Fruit fly (Drosophila melanogaster) whole organism, embryonic: Measurements from ENCODE around the gene CG7182.

Experiments used
- Asciz ChIP-seq: fragments of 200-800 bp; sonication (Bioruptor generic); optimal IDR thresholded peaks from 2 replicates; lab custom pipeline; 2017; ENCODE audit warnings: missing biosample characterization, mild to moderate bottlenecking, missing genetic modification characterization, missing genetic modification reagents
- Atf-2 ChIP-seq: fragments of 200-800 bp; sonication (Bioruptor generic); optimal IDR thresholded peaks from 2 replicates; lab custom pipeline; 2016; ENCODE audit warnings: missing biosample characterization, missing genetic modification characterization
- Blimp-1 ChIP-seq: fragments of 200-800 bp; sonication (Bioruptor generic); optimal IDR thresholded peaks from 3 replicates; lab custom pipeline; 2018; ENCODE audit warnings: missing biosample characterization, missing genetic modification characterization, mild to moderate bottlenecking, moderate library complexity, missing genetic modification reagents
- CG11085 ChIP-seq: fragments of 200-800 bp; sonication (Bioruptor generic); IDR thresholded peaks from 2 replicates; pipeline ENCODE4 v1.3.6; 2022; ENCODE audit warnings: missing biosample characterization, missing genetic modification characterization
- CG11456 ChIP-seq: fragments of 200-800 bp; sonication (Bioruptor generic); IDR thresholded peaks from 3 replicates; pipeline ENCODE4 v1.3.6; 2022; ENCODE audit warnings: missing biosample characterization, missing genetic modification characterization
- CG13894 ChIP-seq: fragments of 200-800 bp; sonication (Bioruptor generic); optimal IDR thresholded peaks from 3 replicates; lab custom pipeline; 2018; ENCODE audit warnings: missing biosample characterization, mild to moderate bottlenecking, missing genetic modification characterization, moderate library complexity
- CG14050 ChIP-seq: fragments of 200-800 bp; sonication (Bioruptor generic); IDR thresholded peaks from 3 replicates; pipeline ENCODE4 v1.3.6; 2022; ENCODE audit warnings: missing biosample characterization, missing genetic modification characterization
- CG17361 ChIP-seq: fragments of 200-800 bp; sonication (Bioruptor generic); IDR thresholded peaks from 3 replicates; pipeline ENCODE4 v1.3.6; 2022; ENCODE audit warnings: missing biosample characterization, missing genetic modification characterization
- CG18011 ChIP-seq: fragments of 200-800 bp; sonication (Bioruptor generic); optimal IDR thresholded peaks from 2 replicates; lab custom pipeline; 2017; ENCODE audit warnings: missing biosample characterization, missing genetic modification characterization, mild to moderate bottlenecking, moderate library complexity, missing genotype
- CG2120 ChIP-seq: fragments of 200-800 bp; sonication (Bioruptor generic); optimal IDR thresholded peaks from 3 replicates; lab custom pipeline; 2016; ENCODE audit warnings: missing biosample characterization, missing genetic modification characterization
- CG4282 ChIP-seq: fragments of 200-800 bp; sonication (Bioruptor generic); optimal IDR thresholded peaks from 2 replicates; lab custom pipeline; 2016; ENCODE audit warnings: missing biosample characterization, missing genetic modification characterization
- CG43689 ChIP-seq: fragments of 200-800 bp; sonication (Bioruptor generic); IDR thresholded peaks from 2 replicates; pipeline ENCODE4 v1.3.6; 2022; ENCODE audit warnings: missing biosample characterization, missing genetic modification characterization
- CG6813 ChIP-seq: fragments of 200-800 bp; sonication (Bioruptor generic); optimal IDR thresholded peaks from 2 replicates; lab custom pipeline; 2017; ENCODE audit warnings: missing biosample characterization, missing genetic modification characterization, mild to moderate bottlenecking, moderate library complexity, missing genetic modification reagents
- CG8944 ChIP-seq: fragments of 200-800 bp; sonication (Bioruptor generic); optimal IDR thresholded peaks from 3 replicates; lab custom pipeline; 2016; ENCODE audit warnings: missing biosample characterization, missing genetic modification characterization
- CG9437 ChIP-seq: fragments of 200-800 bp; sonication (Bioruptor generic); optimal IDR thresholded peaks from 2 replicates; lab custom pipeline; 2018; ENCODE audit warnings: missing biosample characterization, mild to moderate bottlenecking, missing genetic modification characterization
- CG9876 ChIP-seq: fragments of 200-800 bp; sonication (Bioruptor generic); optimal IDR thresholded peaks from 2 replicates; lab custom pipeline; 2016; ENCODE audit warnings: missing biosample characterization, missing genetic modification characterization
- D ChIP-seq, 2 experiments: fragments of 200-800 bp in 1 of 2; fragments of >200 bp in 1 of 2; sonication (Bioruptor generic) in 1 of 2; optimal IDR thresholded peaks; 2 replicates in 1 of 2; 3 replicates in 1 of 2; lab custom pipeline; 2017; ENCODE audit warnings: mild to moderate bottlenecking in 1 of 2, missing biosample characterization in 1 of 2, missing genetic modification characterization in 1 of 2, missing genetic modification reagents in 1 of 2
- Dad ChIP-seq: fragments of 200-800 bp; sonication (Bioruptor generic); optimal IDR thresholded peaks from 3 replicates; lab custom pipeline; 2016; ENCODE audit warnings: missing biosample characterization, missing genetic modification characterization
- E2f1 ChIP-seq: fragments of 200-800 bp; sonication (Bioruptor generic); IDR thresholded peaks from 2 replicates; pipeline ENCODE4 v1.3.6; 2022; ENCODE audit warnings: missing biosample characterization, missing genetic modification characterization
- Eip74EF ChIP-seq, 2 experiments: fragments of 200-800 bp in 1 of 2; fragments of >200 bp in 1 of 2; sonication (Bioruptor generic) in 1 of 2; optimal IDR thresholded peaks; 2 replicates each; lab custom pipeline; 2017 to 2019; ENCODE audit warnings: missing biosample characterization in 2 of 2, missing genetic modification characterization in 2 of 2, mild to moderate bottlenecking in 1 of 2, moderate library complexity in 1 of 2
- Fer1 ChIP-seq: fragments of 200-800 bp; sonication (Bioruptor generic); optimal IDR thresholded peaks from 2 replicates; lab custom pipeline; 2017; ENCODE audit warnings: missing biosample characterization, mild to moderate bottlenecking, missing genetic modification characterization
- Fer3 ChIP-seq: fragments of 200-800 bp; sonication (Bioruptor generic); optimal IDR thresholded peaks from 2 replicates; lab custom pipeline; 2018; ENCODE audit warnings: missing biosample characterization, mild to moderate bottlenecking, missing genetic modification characterization, moderate library complexity
- GATAe ChIP-seq: fragments of 200-800 bp; sonication (Bioruptor generic); conservative IDR thresholded peaks from 2 replicates; pipeline ENCODE4 v1.3.6; 2022; ENCODE audit warnings: missing biosample characterization, missing genetic modification characterization
- HLHmδ ChIP-seq: fragments of 200-800 bp; sonication (Bioruptor generic); optimal IDR thresholded peaks from 2 replicates; lab custom pipeline; 2018; ENCODE audit warnings: missing biosample characterization, mild to moderate bottlenecking, missing genetic modification characterization, moderate library complexity
- NFAT ChIP-seq: fragments of 200-800 bp; sonication (Bioruptor generic); IDR thresholded peaks from 2 replicates; pipeline ENCODE4 v1.3.6; 2022; ENCODE audit warnings: missing biosample characterization, missing genetic modification characterization
- Poxn ChIP-seq: fragments of 200-800 bp; sonication (Bioruptor generic); IDR thresholded peaks from 2 replicates; pipeline ENCODE4 v1.3.6; 2022; ENCODE audit warnings: missing biosample characterization, missing genetic modification characterization
- Side ChIP-seq: fragments of 200-800 bp; sonication (Bioruptor generic); optimal IDR thresholded peaks from 2 replicates; lab custom pipeline; 2016; ENCODE audit warnings: missing biosample characterization, missing genetic modification characterization
- Sry-β ChIP-seq: fragments of 200-800 bp; sonication (Bioruptor generic); optimal IDR thresholded peaks from 2 replicates; lab custom pipeline; 2018; ENCODE audit warnings: missing biosample characterization, mild to moderate bottlenecking, missing genetic modification characterization, moderate library complexity
- Ssrp ChIP-seq: fragments of 200-800 bp; sonication (Bioruptor generic); optimal IDR thresholded peaks from 2 replicates; lab custom pipeline; 2018; ENCODE audit warnings: missing biosample characterization, mild to moderate bottlenecking, missing genetic modification characterization, moderate library complexity
- Trl ChIP-seq, 3 experiments: fragments of >200 bp in 2 of 3; fragments of 200-800 bp in 1 of 3; sonication (Bioruptor generic) in 1 of 3; optimal IDR thresholded peaks; 2 replicates in 1 of 3; 3 replicates in 2 of 3; lab custom pipeline; 2016 to 2017; ENCODE audit warnings: missing biosample characterization in 1 of 3, missing genetic modification characterization in 1 of 3
- YL-1 ChIP-seq: fragments of 200-800 bp; sonication (Bioruptor generic); optimal IDR thresholded peaks from 3 replicates; lab custom pipeline; 2017; ENCODE audit warnings: missing biosample characterization, mild to moderate bottlenecking, missing genetic modification characterization
- al ChIP-seq: fragments of 200-800 bp; sonication (Bioruptor generic); IDR thresholded peaks from 2 replicates; pipeline ENCODE4 v1.3.6; 2022; ENCODE audit warnings: missing biosample characterization, missing genetic modification characterization
- bowl ChIP-seq: fragments of 200-800 bp; sonication (Bioruptor generic); IDR thresholded peaks from 2 replicates; pipeline ENCODE4 v1.3.6; 2022; ENCODE audit warnings: missing biosample characterization, missing genetic modification characterization
- caup ChIP-seq: fragments of 200-800 bp; sonication (Bioruptor generic); optimal IDR thresholded peaks from 3 replicates; lab custom pipeline; 2017; ENCODE audit warnings: missing biosample characterization, mild to moderate bottlenecking, missing genetic modification characterization, moderate library complexity; ENCODE audit not compliant: severe bottlenecking
- dati ChIP-seq: fragments of 200-800 bp; sonication (Bioruptor generic); IDR thresholded peaks from 2 replicates; pipeline ENCODE4 v1.3.6; 2022; ENCODE audit warnings: missing biosample characterization, missing genetic modification characterization
- fu2 ChIP-seq: fragments of 200-800 bp; sonication (Bioruptor generic); optimal IDR thresholded peaks from 2 replicates; lab custom pipeline; 2016; ENCODE audit warnings: missing biosample characterization, missing genetic modification characterization
- gfzf ChIP-seq: fragments of 200-800 bp; sonication (Bioruptor generic); optimal IDR thresholded peaks from 2 replicates; lab custom pipeline; 2016; ENCODE audit warnings: missing biosample characterization, mild to moderate bottlenecking, missing genetic modification characterization, moderate library complexity
- gsb-n ChIP-seq: fragments of 200-800 bp; sonication (Bioruptor generic); optimal IDR thresholded peaks from 3 replicates; lab custom pipeline; 2018; ENCODE audit warnings: missing biosample characterization, mild to moderate bottlenecking, missing genetic modification characterization
- h ChIP-seq: fragments of >200 bp; optimal IDR thresholded peaks from 2 replicates; lab custom pipeline; 2017
- her ChIP-seq: fragments of 200-800 bp; sonication (Bioruptor generic); optimal IDR thresholded peaks from 2 replicates; lab custom pipeline; 2016; ENCODE audit warnings: missing biosample characterization, missing genetic modification characterization
- mld ChIP-seq: fragments of 200-800 bp; sonication (Bioruptor generic); IDR thresholded peaks from 3 replicates; pipeline ENCODE4 v1.3.6; 2022; ENCODE audit warnings: missing biosample characterization, missing genetic modification characterization; ENCODE audit not compliant: partially characterized antibody
- oc ChIP-seq: fragments of 200-800 bp; sonication (Bioruptor generic); optimal IDR thresholded peaks from 2 replicates; lab custom pipeline; 2018; ENCODE audit warnings: missing biosample characterization, mild to moderate bottlenecking, missing genetic modification characterization, moderate library complexity
- so ChIP-seq: fragments of 200-800 bp; sonication (Bioruptor generic); IDR thresholded peaks from 3 replicates; pipeline ENCODE4 v1.3.6; 2022; ENCODE audit warnings: missing biosample characterization, missing genetic modification characterization
- sug ChIP-seq: fragments of 200-800 bp; optimal IDR thresholded peaks from 2 replicates; lab custom pipeline; 2019; ENCODE audit warnings: missing biosample characterization, mild to moderate bottlenecking, missing genetic modification characterization, moderate library complexity
- tna ChIP-seq: fragments of 200-800 bp; sonication (Bioruptor generic); IDR thresholded peaks from 2 replicates; pipeline ENCODE4 v1.3.6; 2022; ENCODE audit warnings: missing biosample characterization, missing genetic modification characterization; ENCODE audit not compliant: partially characterized antibody
- twi ChIP-seq: fragments of 200-800 bp; optimal IDR thresholded peaks from 2 replicates; lab custom pipeline; 2019; ENCODE audit warnings: missing biosample characterization, mild to moderate bottlenecking, missing genetic modification characterization, moderate library complexity
- unpg ChIP-seq: fragments of 200-800 bp; sonication (Bioruptor generic); optimal IDR thresholded peaks from 3 replicates; lab custom pipeline; 2018; ENCODE audit warnings: missing biosample characterization, mild to moderate bottlenecking, missing genetic modification characterization, moderate library complexity
- vvl ChIP-seq: fragments of 200-800 bp; sonication (Bioruptor generic); IDR thresholded peaks from 2 replicates; pipeline ENCODE4 v1.3.6; 2022; ENCODE audit warnings: missing biosample characterization, missing genetic modification characterization
- zen2 ChIP-seq: fragments of 200-800 bp; sonication (Bioruptor generic); IDR thresholded peaks from 3 replicates; pipeline ENCODE4 v1.3.6; 2022; ENCODE audit warnings: missing biosample characterization, missing genetic modification characterization; ENCODE audit not compliant: partially characterized antibody
- zf30C ChIP-seq: fragments of 200-800 bp; sonication (Bioruptor generic); optimal IDR thresholded peaks from 3 replicates; lab custom pipeline; 2018; ENCODE audit warnings: missing biosample characterization, mild to moderate bottlenecking, missing genetic modification characterization

Gene CG7182

dm6 chr3L:8308891-8309352, 37.3 kb downstream of the CG7182 start, which contains the start of gene BI-1 (continued):
- TF ChIP-seq mld (GFP tag; lab: Robert Waterston, UW) (no peak), caup (GFP tag; lab: Kevin White, UChicago) (peak; percentile 76), CG14050 (GFP tag; lab: Robert Waterston, UW) (no peak), CG6813 (GFP tag; lab: Kevin White, UChicago) (no peak), dati (GFP tag; lab: Robert Waterston, UW) (no peak), Ssrp (tag; lab: Kevin White, UChicago) (peak; percentile 39), CG9437 (peak; percentile 65), fu2 (GFP tag; lab: Kevin White, UChicago) (no peak), CG11456 (GFP tag; lab: Robert Waterston, UW) (no peak), oc (tag; lab: Kevin White, UChicago) (no peak), vvl (no peak), CG9876 (no peak), CG17361 (GFP tag; lab: Robert Waterston, UW) (peak; percentile 88), Asciz (GFP tag; lab: Kevin White, UChicago) (no peak), CG4282 (GFP tag; lab: Kevin White, UChicago) (no peak), Dad (GFP tag; lab: Kevin White, UChicago) (peak; percentile 55), Poxn (no peak), Eip74EF (GFP tag; optimal IDR thresholded peaks at IDR 0.05; lab: Kevin White, UChicago) (no peak), Fer3 (tag; lab: Kevin White, UChicago) (peak; percentile 69), Fer1 (peak; percentile 78), gsb-n (no peak), CG11085 (GFP tag; lab: Robert Waterston, UW) (no peak), so (GFP tag; lab: Robert Waterston, UW) (no peak), HLHmδ (no peak), unpg (peak; percentile 56), gfzf (GFP tag; lab: Kevin White, UChicago) (peak; percentile 15), her (GFP tag; lab: Kevin White, UChicago) (peak; percentile 14), CG13894 (tag; lab: Kevin White, UChicago) (no peak), twi (tag; lab: Kevin White, UChicago) (peak; percentile 61), YL-1 (GFP tag; lab: Kevin White, UChicago) (peak; percentile 88), NFAT (GFP tag; lab: Robert Waterston, UW) (no peak), CG2120 (peak; percentile 76), CG8944 (GFP tag; lab: Kevin White, UChicago) (no peak), E2f1 (GFP tag; lab: Robert Waterston, UW) (no peak), CG43689 (GFP tag; lab: Robert Waterston, UW) (no peak), Trl (optimal IDR thresholded peaks at IDR 0.05; lab: Kevin White, UChicago) (no peak), Trl (GFP tag; optimal IDR thresholded peaks at IDR 0.05; lab: Kevin White, UChicago) (peak; percentile 63), zf30C (GFP tag; lab: Kevin White, UChicago) (no peak), bowl (GFP tag; lab: Robert Waterston, UW) (no peak), Blimp-1 (GFP tag; lab: Kevin White, UChicago) (no peak), GATAe (GFP tag; lab: Robert Waterston, UW) (peak; percentile 43; the same call in 1 of the 2 replicates), D (optimal IDR thresholded peaks at IDR 0.05; lab: Kevin White, UChicago) (no peak), D (GFP tag; optimal IDR thresholded peaks at IDR 0.05; lab: Kevin White, UChicago) (peak; percentile 44), h (lab: Kevin White, UChicago) (no peak), sug (tag; lab: Kevin White, UChicago) (peak; percentile 88), CG18011 (GFP tag; lab: Kevin White, UChicago) (peak; percentile 49), Side (GFP tag; lab: Kevin White, UChicago) (no peak), Atf-2 (GFP tag; lab: Kevin White, UChicago) (no peak), Sry-β (GFP tag; lab: Kevin White, UChicago) (peak; percentile 99), tna (GFP tag; lab: Robert Waterston, UW) (no peak), al (peak; percentile 53), zen2 (GFP tag; lab: Robert Waterston, UW) (no peak; the same call in 2 of the 3 replicates)
